Worm (Caenorhabditis elegans): ENCODE measurements around the gene C50E3.7.

C50E3.7 gene

ce11 chrV:7637801-7638200 lies 39.6 kb upstream of the C50E3.7 start, which contains the start of gene clec-45:
Gene clec-45 (plus strand): TSS chrV:7638101.
- TF ChIP-seq ceh-20 (GFP tag; IDR thresholded peaks at IDR 0.05) (no peak), T20F7.1 (GFP tag; optimal IDR thresholded peaks at IDR 0.05) (no peak), dpl-1 (GFP tag; optimal IDR thresholded peaks at IDR 0.05) (no peak), unc-39 (tag; optimal IDR thresholded peaks at IDR 0.05) (no peak), ztf-7 (tag; optimal IDR thresholded peaks at IDR 0.05) (no peak), dmd-6 (GFP tag; IDR thresholded peaks at IDR 0.05) (no peak), mes-2 (tag; optimal IDR thresholded peaks at IDR 0.05; ENCODE audit: poor library complexity, severe bottlenecking) (no peak), mdl-1 (tag; optimal IDR thresholded peaks at IDR 0.05) (no peak), lin-29 (GFP tag; IDR thresholded peaks at IDR 0.05) (no peak)

DNA sequence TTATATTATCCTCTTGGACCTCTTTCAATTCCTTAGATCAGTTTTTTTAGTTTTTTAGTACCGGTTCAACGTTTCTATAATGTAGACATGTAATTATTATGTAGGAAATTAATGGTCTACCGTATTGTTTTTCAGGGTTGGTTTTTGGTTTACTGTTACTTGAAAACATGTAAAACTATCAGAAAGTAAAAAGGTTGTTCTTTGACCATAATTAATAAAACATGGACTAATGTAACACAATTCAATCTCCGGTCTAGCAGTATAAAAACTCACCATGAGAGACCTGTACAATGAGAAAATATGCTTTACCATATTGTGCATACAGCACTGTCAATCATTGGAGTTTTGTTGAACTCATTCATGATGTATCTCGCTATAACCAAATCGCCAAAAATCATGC lies 37.3 kb upstream of the C50E3.7 start, which contains the start of gene srd-29:
Gene srd-29, plus strand, starts transcription at position 301 of the 400 bp plus-strand sequence.
- TF ChIP-seq aha-1 (tag) (peak; percentile 45), pqm-1 (tag; optimal IDR thresholded peaks at IDR 0.05) (no peak)

ce11 chrV:7634657-7635056 lies 36.5 kb upstream of the C50E3.7 start, which contains the start of gene srd-31:
Gene srd-31 (minus strand): TSS chrV:7634757.
- no peak for TF ChIP-seq nhr-237 (tag; optimal IDR thresholded peaks at IDR 0.05)
- TF ChIP-seq lin-29 (GFP tag; IDR thresholded peaks at IDR 0.05) = no peak
- TF ChIP-seq F10B5.3 (tag; optimal IDR thresholded peaks at IDR 0.05) = no peak
- TF ChIP-seq tag-97 (GFP tag; IDR thresholded peaks at IDR 0.05) = no peak
- no peak for TF ChIP-seq nhr-77 (tag; optimal IDR thresholded peaks at IDR 0.05)
- no peak for TF ChIP-seq Y75B8A.6 (GFP tag; IDR thresholded peaks at IDR 0.05)
- TF ChIP-seq daf-12 (tag; optimal IDR thresholded peaks at IDR 0.05) = no peak
- TF ChIP-seq lin-39 (tag; optimal IDR thresholded peaks at IDR 0.05) = no peak
- TF ChIP-seq unc-130 (GFP tag; optimal IDR thresholded peaks at IDR 0.05) = no peak
- TF ChIP-seq ceh-62 (tag; optimal IDR thresholded peaks at IDR 0.05) = no peak
- no peak for TF ChIP-seq lin-38 (GFP tag; IDR thresholded peaks at IDR 0.05)
- TF ChIP-seq mep-1 (tag; optimal IDR thresholded peaks at IDR 0.05) = no peak
- TF ChIP-seq nhr-41 (GFP tag; IDR thresholded peaks at IDR 0.05) = no peak
- no peak for TF ChIP-seq cey-2 (tag; optimal IDR thresholded peaks at IDR 0.05; ENCODE audit: borderline replicate concordance, insufficient read depth)
- TF ChIP-seq nhr-28 (tag; optimal IDR thresholded peaks at IDR 0.05) = no peak
- TF ChIP-seq ces-1 (GFP tag; optimal IDR thresholded peaks at IDR 0.05) = no peak
- no peak for TF ChIP-seq lin-15B (tag; optimal IDR thresholded peaks at IDR 0.05)
- no peak for TF ChIP-seq lin-13 (GFP tag; optimal IDR thresholded peaks at IDR 0.05)

ce11 chrV:7631732-7632131 lies 33.6 kb upstream of the C50E3.7 start, which contains the start of gene srd-25:
Gene srd-25 (plus strand): TSS chrV:7632032.
- TF ChIP-seq cey-2 (tag; optimal IDR thresholded peaks at IDR 0.05; ENCODE audit: borderline replicate concordance, insufficient read depth) (no peak), nhr-48 (tag; optimal IDR thresholded peaks at IDR 0.05) (no peak), aha-1 (tag) (peak; percentile 6), daf-8 (GFP tag; IDR thresholded peaks at IDR 0.05) (no peak)

DNA sequence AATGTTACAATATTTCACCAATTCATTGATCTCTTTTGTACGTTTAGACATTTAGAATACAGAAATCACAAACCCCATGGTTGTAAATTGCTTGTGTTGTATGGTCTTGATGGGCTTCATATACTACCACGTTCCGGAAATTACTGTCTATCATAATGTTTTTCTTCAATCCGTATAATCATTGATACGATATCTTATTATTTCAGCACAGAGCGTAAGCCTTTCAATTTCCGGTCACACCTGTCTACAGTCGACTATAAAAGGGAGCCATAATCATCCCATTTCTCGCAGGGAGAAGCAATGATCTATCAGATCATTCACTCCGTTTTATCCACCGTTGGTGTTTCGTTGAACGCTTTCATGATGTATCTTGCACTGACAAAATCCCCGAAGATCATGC lies 31.3 kb upstream of the C50E3.7 start, which contains the start of gene srd-30:
Gene srd-30, plus strand, starts transcription at position 301 of the 400 bp plus-strand sequence.
- no peak for TF ChIP-seq gei-8 (GFP tag; optimal IDR thresholded peaks at IDR 0.05)
- no peak for TF ChIP-seq nhr-48 (tag; optimal IDR thresholded peaks at IDR 0.05)
- TF ChIP-seq lir-3 (tag; optimal IDR thresholded peaks at IDR 0.05) = no peak
- no peak for TF ChIP-seq lin-29 (GFP tag; IDR thresholded peaks at IDR 0.05)
- no peak for TF ChIP-seq R02D3.7 (tag; optimal IDR thresholded peaks at IDR 0.05)
- TF ChIP-seq F10B5.3 (tag; optimal IDR thresholded peaks at IDR 0.05) = no peak
- no peak for TF ChIP-seq Y5F2A.4 (GFP tag; optimal IDR thresholded peaks at IDR 0.05)
- TF ChIP-seq madf-9 (GFP tag; conservative IDR thresholded peaks at IDR 0.05) = no peak
- no peak for TF ChIP-seq nhr-11 (tag; optimal IDR thresholded peaks at IDR 0.05)
- TF ChIP-seq F49E8.2 (tag; optimal IDR thresholded peaks at IDR 0.05; ENCODE audit: borderline replicate concordance) = no peak
- no peak for TF ChIP-seq hlh-30 (tag; optimal IDR thresholded peaks at IDR 0.05; ENCODE audit: insufficient read depth)
- TF ChIP-seq rbr-2 (tag; optimal IDR thresholded peaks at IDR 0.05) = no peak
- TF ChIP-seq dve-1 (tag; optimal IDR thresholded peaks at IDR 0.05; ENCODE audit: insufficient read depth) = no peak
- TF ChIP-seq lin-15B (tag; optimal IDR thresholded peaks at IDR 0.05) = no peak
- TF ChIP-seq lin-13 (GFP tag; optimal IDR thresholded peaks at IDR 0.05) = no peak
- no peak for TF ChIP-seq T20F7.1 (GFP tag; optimal IDR thresholded peaks at IDR 0.05)
- no peak for TF ChIP-seq mdt-29 (GFP tag; IDR thresholded peaks at IDR 0.05)
- TF ChIP-seq ceh-32 (tag; optimal IDR thresholded peaks at IDR 0.05; ENCODE audit: poor library complexity) = no peak
- no peak for TF ChIP-seq nhr-111 (GFP tag; optimal IDR thresholded peaks at IDR 0.05)
- TF ChIP-seq dpl-1 (GFP tag; optimal IDR thresholded peaks at IDR 0.05) = no peak

Measured in whole organism, L4 larva.